Fruit fly (Drosophila melanogaster) whole organism, wandering third instar larva: Measurements from ENCODE around the gene Kap-alpha3.

Source experiments
- Abd-B ChIP-seq: fragments of >200 bp; optimal IDR thresholded peaks from 2 replicates; lab custom pipeline; 2017; ENCODE audit warnings: missing biosample characterization, missing genetic modification characterization
- CG32264 ChIP-seq: fragments of 200-800 bp; sonication (Bioruptor generic); optimal IDR thresholded peaks from 2 replicates; lab custom pipeline; 2016; ENCODE audit warnings: missing biosample characterization, missing genetic modification characterization
- CG9705 ChIP-seq: fragments of 200-800 bp; sonication (Bioruptor generic); optimal IDR thresholded peaks from 2 replicates; lab custom pipeline; 2018; ENCODE audit warnings: missing biosample characterization, mild to moderate bottlenecking, missing genetic modification characterization
- CrebA ChIP-seq: fragments of 200-800 bp; sonication (Bioruptor generic); optimal IDR thresholded peaks from 2 replicates; lab custom pipeline; 2016; ENCODE audit warnings: missing biosample characterization, mild to moderate bottlenecking, missing genetic modification characterization, borderline replicate concordance
- Dfd ChIP-seq: fragments of >200 bp; optimal IDR thresholded peaks from 2 replicates; lab custom pipeline; 2017; ENCODE audit warnings: missing biosample characterization, missing genetic modification characterization
- Dif ChIP-seq: fragments of 200-275, 200-300 bp; sonication (Bioruptor generic); optimal IDR thresholded peaks from 2 replicates; lab custom pipeline; 2018; ENCODE audit warnings: missing biosample characterization, missing genetic modification characterization; ENCODE audit not compliant: partially characterized antibody
- GATAd ChIP-seq: sonication (Bioruptor generic); optimal IDR thresholded peaks from 2 replicates; lab custom pipeline; 2016; ENCODE audit warnings: missing biosample characterization, missing genetic modification characterization
- HLH106 ChIP-seq: fragments of 200-800 bp; optimal IDR thresholded peaks from 3 replicates; lab custom pipeline; 2019; ENCODE audit warnings: missing biosample characterization, mild to moderate bottlenecking, missing genetic modification characterization, moderate library complexity
- Hnf4 ChIP-seq: fragments of 200-800 bp; sonication (Bioruptor generic); optimal IDR thresholded peaks from 2 replicates; lab custom pipeline; 2016; ENCODE audit warnings: missing biosample characterization, mild to moderate bottlenecking, missing genetic modification characterization
- Hr78 ChIP-seq: fragments of >200 bp; optimal IDR thresholded peaks from 2 replicates; lab custom pipeline; 2017; ENCODE audit warnings: missing biosample characterization, missing genetic modification characterization
- Hr83 ChIP-seq: fragments of 200-300 bp; sonication (Bioruptor generic); optimal IDR thresholded peaks from 2 replicates; lab custom pipeline; 2016; ENCODE audit warnings: missing biosample characterization, mild to moderate bottlenecking, missing genetic modification characterization, moderate library complexity; ENCODE audit not compliant: poor library complexity, severe bottlenecking
- Jra ChIP-seq: sonication (Bioruptor generic); optimal IDR thresholded peaks from 2 replicates; lab custom pipeline; 2016; ENCODE audit warnings: missing biosample characterization, missing genetic modification characterization
- Mio ChIP-seq: sonication (Bioruptor generic); optimal IDR thresholded peaks from 2 replicates; lab custom pipeline; 2016; ENCODE audit warnings: missing biosample characterization, missing genetic modification characterization
- Myc ChIP-seq: fragments of >200 bp; optimal IDR thresholded peaks from 2 replicates; lab custom pipeline; 2017
- N ChIP-seq: fragments of >200 bp; optimal IDR thresholded peaks from 2 replicates; lab custom pipeline; 2018; ENCODE audit warnings: missing biosample characterization, missing external identifiers, missing genetic modification characterization
- OdsH ChIP-seq: fragments of 200-800 bp; sonication (Bioruptor generic); optimal IDR thresholded peaks from 2 replicates; lab custom pipeline; 2016; ENCODE audit warnings: missing biosample characterization, mild to moderate bottlenecking, missing genetic modification characterization
- Rel ChIP-seq, 2 experiments: fragments of 200-800 bp; sonication (Bioruptor generic) in 1 of 2; optimal IDR thresholded peaks; 2 replicates in 1 of 2; 3 replicates in 1 of 2; lab custom pipeline; 2016 to 2019; ENCODE audit warnings: mild to moderate bottlenecking in 2 of 2, missing biosample characterization in 2 of 2, missing genetic modification characterization in 2 of 2, moderate library complexity in 1 of 2
- Sp1 ChIP-seq: fragments of 200-800 bp; sonication (Bioruptor generic); optimal IDR thresholded peaks from 3 replicates; lab custom pipeline; 2019; ENCODE audit warnings: missing biosample characterization, mild to moderate bottlenecking, missing genetic modification characterization, moderate library complexity
- Vsx2 ChIP-seq: fragments of 200-300, 225-300 bp; sonication (Bioruptor generic); optimal IDR thresholded peaks from 2 replicates; lab custom pipeline; 2018; ENCODE audit warnings: missing biosample characterization, missing genetic modification characterization; ENCODE audit not compliant: partially characterized antibody
- br ChIP-seq: fragments of 200-800 bp; sonication (Bioruptor generic); optimal IDR thresholded peaks from 2 replicates; lab custom pipeline; 2016; ENCODE audit warnings: missing biosample characterization, missing genetic modification characterization
- brk ChIP-seq: fragments of 200-800 bp; sonication (Bioruptor generic); optimal IDR thresholded peaks from 2 replicates; lab custom pipeline; 2016; ENCODE audit warnings: missing biosample characterization, mild to moderate bottlenecking, missing genetic modification characterization
- dl ChIP-seq, 2 experiments: fragments of 175-275, 200-275 bp in 1 of 2; fragments of 200-275 bp in 1 of 2; sonication (Bioruptor generic); optimal IDR thresholded peaks; lab custom pipeline; 2018; ENCODE audit warnings: mild to moderate bottlenecking in 2 of 2, missing biosample characterization in 2 of 2, missing genetic modification characterization in 2 of 2, moderate library complexity in 2 of 2; ENCODE audit not compliant: partially characterized antibody in 2 of 2, insufficient read depth in 1 of 2
- dmrt93B ChIP-seq: fragments of 200-800 bp; sonication (Bioruptor generic); optimal IDR thresholded peaks from 2 replicates; lab custom pipeline; 2018; ENCODE audit warnings: missing biosample characterization, mild to moderate bottlenecking, missing genetic modification characterization
- dsf ChIP-seq: sonication (Bioruptor generic); optimal IDR thresholded peaks from 2 replicates; lab custom pipeline; 2016; ENCODE audit warnings: missing biosample characterization, missing genetic modification characterization, borderline replicate concordance
- ey ChIP-seq: fragments of 200-800 bp; sonication (Bioruptor generic); optimal IDR thresholded peaks from 2 replicates; lab custom pipeline; 2016; ENCODE audit warnings: missing biosample characterization, missing genetic modification characterization
- foxo ChIP-seq, 2 experiments: fragments of 200-800 bp; sonication (Bioruptor generic); optimal IDR thresholded peaks; 2 replicates in 1 of 2; 3 replicates in 1 of 2; lab custom pipeline; 2016 to 2017; ENCODE audit warnings: missing biosample characterization in 2 of 2, missing genetic modification characterization in 2 of 2
- fru ChIP-seq: fragments of 200-800 bp; sonication (Bioruptor generic); optimal IDR thresholded peaks from 3 replicates; lab custom pipeline; 2016; ENCODE audit warnings: missing biosample characterization, mild to moderate bottlenecking, missing genetic modification characterization
- h ChIP-seq: fragments of 200-800 bp; sonication (Bioruptor generic); optimal IDR thresholded peaks from 3 replicates; lab custom pipeline; 2016; ENCODE audit warnings: missing biosample characterization, mild to moderate bottlenecking, missing genetic modification characterization
- jim ChIP-seq: fragments of 175-275, 200-325 bp; sonication (Bioruptor generic); optimal IDR thresholded peaks from 2 replicates; lab custom pipeline; 2016; ENCODE audit warnings: missing biosample characterization, mild to moderate bottlenecking, missing genetic modification characterization
- lola ChIP-seq: fragments of >200 bp; optimal IDR thresholded peaks from 2 replicates; lab custom pipeline; 2017; ENCODE audit warnings: missing biosample characterization, missing genetic modification characterization
- pan ChIP-seq: fragments of >200 bp; optimal IDR thresholded peaks from 2 replicates; lab custom pipeline; 2017
- psq ChIP-seq: fragments of 200-800 bp; sonication (Bioruptor generic); optimal IDR thresholded peaks from 3 replicates; lab custom pipeline; 2017; ENCODE audit warnings: missing biosample characterization, mild to moderate bottlenecking, missing genetic modification characterization, moderate library complexity
- rgr ChIP-seq: fragments of 200-800 bp; sonication (Bioruptor generic); optimal IDR thresholded peaks from 3 replicates; lab custom pipeline; 2016; ENCODE audit warnings: missing biosample characterization, mild to moderate bottlenecking, missing genetic modification characterization
- sage ChIP-seq: fragments of 200-800 bp; sonication (Bioruptor generic); optimal IDR thresholded peaks from 2 replicates; lab custom pipeline; 2016; ENCODE audit warnings: missing biosample characterization, mild to moderate bottlenecking, missing genetic modification characterization
- sv ChIP-seq: fragments of 200-800 bp; sonication (Bioruptor generic); optimal IDR thresholded peaks from 3 replicates; lab custom pipeline; 2016; ENCODE audit warnings: missing biosample characterization, missing genetic modification characterization
- tai ChIP-seq: sonication (Bioruptor generic); optimal IDR thresholded peaks from 2 replicates; lab custom pipeline; 2016; ENCODE audit warnings: missing biosample characterization, missing genetic modification characterization
- usp ChIP-seq: fragments of >200 bp; optimal IDR thresholded peaks from 2 replicates; lab custom pipeline; 2017; ENCODE audit warnings: missing biosample characterization, missing genetic modification characterization
- woc ChIP-seq: sonication (Bioruptor generic); optimal IDR thresholded peaks from 2 replicates; lab custom pipeline; 2016; ENCODE audit warnings: missing biosample characterization, mild to moderate bottlenecking, missing genetic modification characterization

Gene Kap-alpha3

DNA sequence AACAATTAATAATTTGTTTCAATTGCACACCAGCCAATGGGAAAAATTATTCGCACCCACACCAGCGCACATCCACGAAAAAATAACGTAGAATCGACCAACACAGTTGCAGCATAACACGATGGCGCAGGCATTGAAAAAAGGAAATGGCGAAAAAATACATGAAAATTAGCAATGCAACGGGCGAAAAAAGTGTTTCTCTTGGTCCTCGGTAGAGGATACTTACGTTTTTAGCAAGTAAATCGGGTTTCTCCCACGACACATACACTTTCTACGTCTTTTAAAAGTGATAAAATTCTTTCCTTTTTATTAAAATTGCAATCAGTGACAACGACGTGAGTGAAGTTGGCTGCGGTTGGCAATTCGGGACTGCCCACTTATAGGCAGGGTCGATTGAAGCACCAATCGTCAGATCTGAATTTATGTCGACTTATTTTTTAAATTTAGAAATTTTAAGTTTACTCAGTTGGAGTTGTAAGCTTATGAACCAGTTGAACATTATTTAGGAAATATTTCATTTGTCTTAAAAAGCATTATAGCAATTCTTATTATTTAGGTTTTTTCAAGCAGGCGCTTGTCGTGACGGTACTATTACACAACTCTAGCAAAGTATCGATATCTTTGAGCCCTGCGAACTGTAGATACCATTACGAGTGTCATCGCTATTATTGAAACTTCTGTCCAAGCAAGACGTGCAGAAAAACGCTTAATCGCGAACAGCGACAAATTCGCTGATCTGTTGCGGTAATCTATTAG, at the start of gene Kap-alpha3, which contains the start of gene Son:
Kap-alpha3 (minus strand) TSS at position 352 of the 756 bp plus-strand sequence.
Son (plus strand) TSS at position 661 of the 756 bp plus-strand sequence.
- TF ChIP-seq woc (GFP tag; lab: Kevin White, UChicago) (peak; percentile 93), Mio (GFP tag; lab: Kevin White, UChicago) (peak; percentile 79), Myc (lab: Kevin White, UChicago) (peak; percentile 80), Sp1 (GFP tag; lab: Kevin White, UChicago) (peak; percentile 91), fru (peak; percentile 91), ey (GFP tag; lab: Kevin White, UChicago) (peak; percentile 86), dsf (GFP tag; lab: Kevin White, UChicago) (peak; percentile 82), Vsx2 (GFP tag; lab: Kevin White, UChicago) (no peak), GATAd (peak; percentile 33), rgr (peak; percentile 94), Dfd (GFP tag; lab: Kevin White, UChicago) (no peak), sv (peak; percentile 91), HLH106 (peak; percentile 90), jim (GFP tag; lab: Kevin White, UChicago) (no peak), usp (GFP tag; lab: Kevin White, UChicago) (no peak), Hnf4 (GFP tag; lab: Kevin White, UChicago) (peak; percentile 93), brk (GFP tag; lab: Kevin White, UChicago) (no peak), Abd-B (GFP tag; lab: Kevin White, UChicago) (no peak), dl (GFP tag; optimal IDR thresholded peaks at IDR 0.05; lab: Kevin White, UChicago; ENCODE audit: insufficient read depth in 1 of 2, partially characterized antibody in 2 of 2) (no peak), lola (GFP tag; lab: Kevin White, UChicago) (no peak), psq (GFP tag; lab: Kevin White, UChicago) (peak; percentile 80), Hr83 (GFP tag; lab: Kevin White, UChicago) (peak; percentile 83), OdsH (peak; percentile 82), dmrt93B (GFP tag; lab: Kevin White, UChicago) (peak; percentile 96), Hr78 (GFP tag; lab: Kevin White, UChicago) (no peak), br (GFP tag; lab: Kevin White, UChicago) (peak; percentile 91), pan (lab: Kevin White, UChicago) (no peak), CG32264 (GFP tag; lab: Kevin White, UChicago) (peak; percentile 84), sage (peak; percentile 65), Jra (GFP tag; lab: Kevin White, UChicago) (peak; percentile 88), h (GFP tag; lab: Kevin White, UChicago) (peak; percentile 92), CG9705 (GFP tag; lab: Kevin White, UChicago) (peak; percentile 95), tai (GFP tag; lab: Kevin White, UChicago) (no peak), CrebA (no peak), Rel (GFP tag; optimal IDR thresholded peaks at IDR 0.05; lab: Kevin White, UChicago) (no peak), Rel (tag; optimal IDR thresholded peaks at IDR 0.05; lab: Kevin White, UChicago) (peak; percentile 90), Dif (GFP tag; lab: Kevin White, UChicago) (no peak), foxo (GFP tag; optimal IDR thresholded peaks at IDR 0.05; lab: Kevin White, UChicago) (peak; percentile 58 to 92), N (GFP tag; lab: Kevin White, UChicago) (no peak)

- no peak for TF ChIP-seq Dif (GFP tag; lab: Kevin White, UChicago)
- TF ChIP-seq tai (GFP tag; lab: Kevin White, UChicago) = no peak
- no peak for TF ChIP-seq jim (GFP tag; lab: Kevin White, UChicago)
- no peak for TF ChIP-seq CrebA
- TF ChIP-seq dl (GFP tag; optimal IDR thresholded peaks at IDR 0.05; lab: Kevin White, UChicago; ENCODE audit: insufficient read depth in 1 of 2, partially characterized antibody in 2 of 2) = no peak
- TF ChIP-seq br (GFP tag; lab: Kevin White, UChicago) = peak; percentile 60
- peak; percentile 48 for TF ChIP-seq sv
- no peak for TF ChIP-seq Abd-B (GFP tag; lab: Kevin White, UChicago)
- no peak for TF ChIP-seq Rel (GFP tag; optimal IDR thresholded peaks at IDR 0.05; lab: Kevin White, UChicago)
- peak; percentile 39 for TF ChIP-seq Rel (tag; optimal IDR thresholded peaks at IDR 0.05; lab: Kevin White, UChicago)
- TF ChIP-seq lola (GFP tag; lab: Kevin White, UChicago) = no peak
- no peak for TF ChIP-seq pan (lab: Kevin White, UChicago)
- peak; percentile 6 for TF ChIP-seq sage
- TF ChIP-seq foxo (GFP tag; optimal IDR thresholded peaks at IDR 0.05; lab: Kevin White, UChicago) = peak in 1 of 2 experiments; percentile 73
- TF ChIP-seq woc (GFP tag; lab: Kevin White, UChicago) = peak; percentile 25
- TF ChIP-seq fru = peak; percentile 60
- TF ChIP-seq ey (GFP tag; lab: Kevin White, UChicago) = peak; percentile 61
- TF ChIP-seq Sp1 (GFP tag; lab: Kevin White, UChicago) = peak; percentile 59
- peak; percentile 45 for TF ChIP-seq OdsH
- TF ChIP-seq Hr83 (GFP tag; lab: Kevin White, UChicago) = no peak
- no peak for TF ChIP-seq usp (GFP tag; lab: Kevin White, UChicago)
- peak; percentile 58 for TF ChIP-seq brk (GFP tag; lab: Kevin White, UChicago)
- TF ChIP-seq Hnf4 (GFP tag; lab: Kevin White, UChicago) = peak; percentile 79
- TF ChIP-seq HLH106 = peak; percentile 62
- peak; percentile 75 for TF ChIP-seq h (GFP tag; lab: Kevin White, UChicago)
- peak; percentile 42 for TF ChIP-seq psq (GFP tag; lab: Kevin White, UChicago)
- TF ChIP-seq Myc (lab: Kevin White, UChicago) = no peak
- TF ChIP-seq dsf (GFP tag; lab: Kevin White, UChicago) = no peak
- TF ChIP-seq CG9705 (GFP tag; lab: Kevin White, UChicago) = peak; percentile 8
- TF ChIP-seq GATAd = no peak
- TF ChIP-seq Jra (GFP tag; lab: Kevin White, UChicago) = peak; percentile 84
- no peak for TF ChIP-seq N (GFP tag; lab: Kevin White, UChicago)
- TF ChIP-seq Vsx2 (GFP tag; lab: Kevin White, UChicago) = no peak
- TF ChIP-seq Hr78 (GFP tag; lab: Kevin White, UChicago) = no peak
- peak; percentile 73 for TF ChIP-seq rgr
Observed at dm6 chr3R:9626880-9627401, 49.4 kb upstream of the Kap-alpha3 start, which contains the start of the genes CG9427 and CG8319. CG9427 (minus strand) TSS chr3R:9626930. CG8319 (plus strand) TSS chr3R:9627321.
